Fruit fly (Drosophila melanogaster) S2 (cell line): ENCODE data around the gene trx.

Experiments
- CG8478 ChIP-seq: fragments of >200 bp; optimal IDR thresholded peaks from 2 replicates; lab custom pipeline; 2018
- CTCF ChIP-seq, 2 experiments: fragments of >200 bp; optimal IDR thresholded peaks; 2 replicates each; lab custom pipeline; 2018

trx gene

dm6 chr3R:14259821-14260220, 26.9 kb downstream of the trx start, which contains the start of gene MetRS-m:
Gene MetRS-m, minus strand, starts transcription at chr3R:14259991.
- TF ChIP-seq CG8478 (lab: Kevin White, UChicago) = no peak

dm6 chr3R:14255808-14256207, 30.9 kb downstream of the trx start, which contains the start of gene CG43179:
Gene CG43179, plus strand, starts transcription at chr3R:14256108.
- no peak for TF ChIP-seq CG8478 (lab: Kevin White, UChicago)
- no peak for TF ChIP-seq CTCF (optimal IDR thresholded peaks at IDR 0.05; lab: Kevin White, UChicago)

- TF ChIP-seq CG8478 (lab: Kevin White, UChicago) (no peak), CTCF (optimal IDR thresholded peaks at IDR 0.05; lab: Kevin White, UChicago) (no peak)
These were observed 41.3 kb downstream of the trx start, which contains the start of gene CG9616 for dm6 chr3R:14245371-14245770. Gene CG9616, minus strand, starts transcription at chr3R:14245471.

dm6 chr3R:14244577-14244976, 42.1 kb downstream of the trx start, which contains the start of gene CG43291:
Gene CG43291, minus strand, starts transcription at chr3R:14244677.
- TF ChIP-seq CTCF (optimal IDR thresholded peaks at IDR 0.05; lab: Kevin White, UChicago) = no peak
- no peak for TF ChIP-seq CG8478 (lab: Kevin White, UChicago)

dm6 chr3R:14229045-14229444, 57.7 kb downstream of the trx start, which contains the start of gene CG9624:
Gene CG9624, minus strand, starts transcription at chr3R:14229145.
- TF ChIP-seq CG8478 (lab: Kevin White, UChicago) = no peak
- no peak for TF ChIP-seq CTCF (optimal IDR thresholded peaks at IDR 0.05; lab: Kevin White, UChicago)

dm6 chr3R:14226662-14227061, 60.0 kb downstream of the trx start, which contains the start of gene CG9631:
Gene CG9631, minus strand, starts transcription at chr3R:14226762.
- TF ChIP-seq CTCF (optimal IDR thresholded peaks at IDR 0.05; lab: Kevin White, UChicago) (no peak), CG8478 (lab: Kevin White, UChicago) (no peak)

- TF ChIP-seq CTCF (optimal IDR thresholded peaks at IDR 0.05; lab: Kevin White, UChicago) (no peak), CG8478 (lab: Kevin White, UChicago) (no peak)
These were observed 62.6 kb downstream of the trx start, which contains the start of gene Sp212 for dm6 chr3R:14224105-14224574. Gene Sp212, minus strand, starts transcription at chr3R:14224155.

- no peak for TF ChIP-seq CG8478 (lab: Kevin White, UChicago)
- no peak for TF ChIP-seq CTCF (optimal IDR thresholded peaks at IDR 0.05; lab: Kevin White, UChicago)
These were observed 65.2 kb downstream of the trx start, which contains the start of gene CG33109 for dm6 chr3R:14221484-14221883. Gene CG33109, minus strand, starts transcription at chr3R:14221584.

dm6 chr3R:14220105-14220504, 66.6 kb downstream of the trx start, which contains the start of gene CG31326:
Gene CG31326, minus strand, starts transcription at chr3R:14220205.
- TF ChIP-seq CTCF (optimal IDR thresholded peaks at IDR 0.05; lab: Kevin White, UChicago) = no peak
- TF ChIP-seq CG8478 (lab: Kevin White, UChicago) = no peak

dm6 chr3R:14217839-14218238, 68.9 kb downstream of the trx start, which contains the start of gene CG9649:
Gene CG9649, minus strand, starts transcription at chr3R:14217882.
- TF ChIP-seq CG8478 (lab: Kevin White, UChicago) (no peak), CTCF (optimal IDR thresholded peaks at IDR 0.05; lab: Kevin White, UChicago) (no peak)

- TF ChIP-seq CG8478 (lab: Kevin White, UChicago) (no peak), CTCF (optimal IDR thresholded peaks at IDR 0.05; lab: Kevin White, UChicago) (no peak)
These were observed 71.9 kb downstream of the trx start, which contains the start of gene Dop1R1 for dm6 chr3R:14214776-14215175. Gene Dop1R1, minus strand, starts transcription at chr3R:14214810.
